Fruit fly (Drosophila melanogaster): ENCODE measurements around the gene CG32579.

The CG32579 gene

DNA sequence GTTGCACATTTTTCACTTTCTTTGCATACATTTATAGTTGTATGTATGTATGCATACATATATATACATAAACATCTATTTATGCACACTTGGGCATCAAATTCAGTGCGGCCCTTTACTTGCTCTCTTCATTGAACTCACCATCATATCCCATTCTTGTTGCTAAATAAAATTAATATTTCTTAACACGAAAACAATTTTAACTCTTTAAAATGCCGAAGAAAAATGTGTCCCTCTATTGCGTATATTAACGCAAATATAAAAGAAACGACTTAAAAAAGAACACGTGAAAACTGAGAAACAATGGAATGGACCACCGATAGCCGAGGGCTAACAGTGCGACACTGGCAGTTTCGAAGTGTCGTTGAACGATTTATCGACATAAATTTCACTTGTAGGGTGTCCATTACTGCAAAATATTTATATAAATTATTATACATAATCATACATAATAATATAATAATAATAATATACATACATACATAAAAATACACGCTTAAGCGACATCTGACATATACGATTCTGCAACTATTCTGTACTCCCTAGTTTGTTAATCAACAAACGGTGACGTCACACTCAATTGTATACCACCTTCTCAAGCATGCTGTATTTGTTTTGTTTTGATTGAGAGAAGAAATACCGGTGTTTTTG is 35.7 kb downstream of the CG32579 start, which contains the start of the genes U2af50 and PIG-Q (continued):
- no peak for TF ChIP-seq CG4282 (GFP tag; optimal IDR thresholded peaks at IDR 0.05)
- TF ChIP-seq tin (GFP tag; optimal IDR thresholded peaks at IDR 0.05), result peak; percentile 89
- no peak for TF ChIP-seq br (optimal IDR thresholded peaks at IDR 0.05)
- peak; percentile 85 for TF ChIP-seq CG13123 (GFP tag; optimal IDR thresholded peaks at IDR 0.05)
- TF ChIP-seq nerfin-2 (GFP tag; IDR thresholded peaks at IDR 0.05; ENCODE audit: partially characterized antibody), result no peak
- TF ChIP-seq CG14965 (GFP tag; optimal IDR thresholded peaks at IDR 0.05; ENCODE audit: borderline replicate concordance), result no peak
- TF ChIP-seq CG7839 (tag; optimal IDR thresholded peaks at IDR 0.05), result peak; percentile 96
- TF ChIP-seq CG6175 (GFP tag; IDR thresholded peaks at IDR 0.05), result no peak
- TF ChIP-seq gce (GFP tag; IDR thresholded peaks at IDR 0.05), result no peak; the same call in 2 of the 3 replicates
- TF ChIP-seq Max (GFP tag; optimal IDR thresholded peaks at IDR 0.05), result peak; percentile 84
- TF ChIP-seq NfI (GFP tag; optimal IDR thresholded peaks at IDR 0.05), result peak; percentile 93
- TF ChIP-seq CG14441 (GFP tag; IDR thresholded peaks at IDR 0.05), result peak; percentile 91
- TF ChIP-seq NC2α (GFP tag; optimal IDR thresholded peaks at IDR 0.05), result no peak
- peak; percentile 87 for TF ChIP-seq CG17385 (GFP tag; optimal IDR thresholded peaks at IDR 0.05)
- peak; percentile 52; the same call in 1 of the 2 replicates for TF ChIP-seq amos (GFP tag; IDR thresholded peaks at IDR 0.05; ENCODE audit: partially characterized antibody)
- TF ChIP-seq hb (GFP tag; IDR thresholded peaks at IDR 0.05; ENCODE audit: partially characterized antibody), result no peak
- TF ChIP-seq mirr (GFP tag; optimal IDR thresholded peaks at IDR 0.05), result no peak
- no peak for TF ChIP-seq D (optimal IDR thresholded peaks at IDR 0.05)
- peak; percentile 92 for TF ChIP-seq D (GFP tag; optimal IDR thresholded peaks at IDR 0.05)
- no peak for TF ChIP-seq CG6813 (GFP tag; optimal IDR thresholded peaks at IDR 0.05)
- no peak; the same call in 1 of the 2 replicates for TF ChIP-seq lmd (GFP tag; IDR thresholded peaks at IDR 0.05)
- peak; percentile 95 for TF ChIP-seq CG8924 (tag; optimal IDR thresholded peaks at IDR 0.05)
- peak; percentile 97 for TF ChIP-seq CG17361 (GFP tag; IDR thresholded peaks at IDR 0.05)
- TF ChIP-seq grau (tag; optimal IDR thresholded peaks at IDR 0.05), result peak; percentile 95
- peak; percentile 93 for TF ChIP-seq ind (GFP tag; optimal IDR thresholded peaks at IDR 0.05)
- peak; percentile 93 for TF ChIP-seq zfh1 (GFP tag; IDR thresholded peaks at IDR 0.05)
- peak; percentile 89 for TF ChIP-seq H15 (GFP tag; IDR thresholded peaks at IDR 0.05)
- no peak for TF ChIP-seq Hmx (GFP tag; optimal IDR thresholded peaks at IDR 0.05)
- peak; percentile 79 for TF ChIP-seq Nf-YA (GFP tag; IDR thresholded peaks at IDR 0.05)
- TF ChIP-seq CG32767 (GFP tag; IDR thresholded peaks at IDR 0.05), result peak; percentile 90
- peak; percentile 89 for TF ChIP-seq CG4424 (GFP tag; optimal IDR thresholded peaks at IDR 0.05)
- TF ChIP-seq sug (tag; optimal IDR thresholded peaks at IDR 0.05), result peak; percentile 91
- TF ChIP-seq Dref (GFP tag; IDR thresholded peaks at IDR 0.05), result peak; percentile 74
- TF ChIP-seq CG10462 (GFP tag; optimal IDR thresholded peaks at IDR 0.05), result peak; percentile 75
- TF ChIP-seq CG6654 (GFP tag; optimal IDR thresholded peaks at IDR 0.05), result peak; percentile 79
- TF ChIP-seq CG2129 (GFP tag; IDR thresholded peaks at IDR 0.05; ENCODE audit: partially characterized antibody), result no peak
- peak; percentile 89 for TF ChIP-seq CG10543 (GFP tag; optimal IDR thresholded peaks at IDR 0.05)
- TF ChIP-seq az2 (GFP tag; optimal IDR thresholded peaks at IDR 0.05), result peak; percentile 92
- TF ChIP-seq tap (tag; optimal IDR thresholded peaks at IDR 0.05), result peak; percentile 88
- TF ChIP-seq CG11456 (GFP tag; IDR thresholded peaks at IDR 0.05), result no peak
- peak; percentile 90 for TF ChIP-seq CG1602 (GFP tag; optimal IDR thresholded peaks at IDR 0.05)
- no peak for TF ChIP-seq Dip3 (GFP tag; optimal IDR thresholded peaks at IDR 0.05)
- peak; percentile 95 for TF ChIP-seq dmrt11E (tag; optimal IDR thresholded peaks at IDR 0.05)
- TF ChIP-seq CG9437 (GFP tag; optimal IDR thresholded peaks at IDR 0.05), result peak; percentile 90
- no peak for TF ChIP-seq MTF-1 (GFP tag; optimal IDR thresholded peaks at IDR 0.05; ENCODE audit: borderline replicate concordance)
- TF ChIP-seq B-H2 (GFP tag; optimal IDR thresholded peaks at IDR 0.05), result peak; percentile 89
- TF ChIP-seq zen (tag; optimal IDR thresholded peaks at IDR 0.05), result peak; percentile 95
- peak; percentile 33 for TF ChIP-seq Ets97D (GFP tag; optimal IDR thresholded peaks at IDR 0.05)
- no peak; the same call in 1 of the 2 replicates for TF ChIP-seq ttk (GFP tag; IDR thresholded peaks at IDR 0.05)
- TF ChIP-seq Scr (GFP tag; IDR thresholded peaks at IDR 0.05; ENCODE audit: partially characterized antibody), result peak; percentile 57
